Fruit fly (Drosophila melanogaster) whole organism, embryonic: ENCODE results near the gene timeout.

Experiments
- Abd-B ChIP-seq: fragments of 200-800 bp; sonication (Bioruptor generic); optimal IDR thresholded peaks from 2 replicates; lab custom pipeline; 2018; ENCODE audit warnings: missing biosample characterization, mild to moderate bottlenecking, missing genetic modification characterization, moderate library complexity
- Asciz ChIP-seq: fragments of 200-800 bp; sonication (Bioruptor generic); optimal IDR thresholded peaks from 2 replicates; lab custom pipeline; 2017; ENCODE audit warnings: missing biosample characterization, mild to moderate bottlenecking, missing genetic modification characterization, missing genetic modification reagents
- Blimp-1 ChIP-seq: fragments of 200-800 bp; sonication (Bioruptor generic); optimal IDR thresholded peaks from 3 replicates; lab custom pipeline; 2018; ENCODE audit warnings: missing biosample characterization, missing genetic modification characterization, mild to moderate bottlenecking, moderate library complexity, missing genetic modification reagents
- CG11398 ChIP-seq: fragments of 200-800 bp; sonication (Bioruptor generic); optimal IDR thresholded peaks from 2 replicates; lab custom pipeline; 2016; ENCODE audit warnings: missing biosample characterization, missing genetic modification characterization
- CG11456 ChIP-seq: fragments of 200-800 bp; sonication (Bioruptor generic); IDR thresholded peaks from 3 replicates; pipeline ENCODE4 v1.3.6; 2022; ENCODE audit warnings: missing biosample characterization, missing genetic modification characterization
- CG1233 ChIP-seq: fragments of 200-800 bp; sonication (Bioruptor generic); optimal IDR thresholded peaks from 4 replicates; lab custom pipeline; 2018; ENCODE audit warnings: missing biosample characterization, mild to moderate bottlenecking, missing genetic modification characterization
- CG13775 ChIP-seq: fragments of 200-800 bp; sonication (Bioruptor generic); optimal IDR thresholded peaks from 3 replicates; lab custom pipeline; 2017; ENCODE audit warnings: missing biosample characterization, mild to moderate bottlenecking, missing genetic modification characterization
- CG14014 ChIP-seq: fragments of 200-800 bp; sonication (Bioruptor generic); IDR thresholded peaks from 2 replicates; pipeline ENCODE4 v1.3.6; 2022; ENCODE audit warnings: missing biosample characterization, missing genetic modification characterization
- CG14965 ChIP-seq: fragments of 200-800 bp; sonication (Bioruptor generic); optimal IDR thresholded peaks from 2 replicates; lab custom pipeline; 2016; ENCODE audit warnings: missing biosample characterization, missing genetic modification characterization, borderline replicate concordance
- CG15269 ChIP-seq: fragments of 200-800 bp; sonication (Bioruptor generic); optimal IDR thresholded peaks from 2 replicates; lab custom pipeline; 2018; ENCODE audit warnings: missing biosample characterization, mild to moderate bottlenecking, missing genetic modification characterization, moderate library complexity
- CG15696 ChIP-seq: fragments of 200-800 bp; sonication (Bioruptor generic); optimal IDR thresholded peaks from 2 replicates; lab custom pipeline; 2019; ENCODE audit warnings: missing biosample characterization, mild to moderate bottlenecking, missing genetic modification characterization, moderate library complexity
- CG17359 ChIP-seq: fragments of 200-800 bp; sonication (Bioruptor generic); optimal IDR thresholded peaks from 3 replicates; lab custom pipeline; 2018; ENCODE audit warnings: missing biosample characterization, mild to moderate bottlenecking, missing genetic modification characterization, moderate library complexity
- CG18764 ChIP-seq: fragments of 200-800 bp; sonication (Bioruptor generic); optimal IDR thresholded peaks from 3 replicates; lab custom pipeline; 2016; ENCODE audit warnings: missing biosample characterization, missing genetic modification characterization
- CG2889 ChIP-seq: fragments of 200-800 bp; sonication (Bioruptor generic); IDR thresholded peaks from 3 replicates; pipeline ENCODE4 v1.3.6; 2022; ENCODE audit warnings: missing biosample characterization, missing genetic modification characterization
- CG31224 ChIP-seq: fragments of 200-800 bp; sonication (Bioruptor generic); IDR thresholded peaks from 2 replicates; pipeline ENCODE4 v1.3.6; 2022; ENCODE audit warnings: missing biosample characterization, missing genetic modification characterization
- CG3281 ChIP-seq: fragments of 200-800 bp; sonication (Bioruptor generic); optimal IDR thresholded peaks from 3 replicates; lab custom pipeline; 2017; ENCODE audit warnings: missing biosample characterization, mild to moderate bottlenecking, missing genetic modification characterization
- CG3838 ChIP-seq: fragments of 200-800 bp; sonication (Bioruptor generic); optimal IDR thresholded peaks from 3 replicates; lab custom pipeline; 2016; ENCODE audit warnings: missing biosample characterization, missing genetic modification characterization
- CG4730 ChIP-seq: fragments of 200-800 bp; sonication (Bioruptor generic); IDR thresholded peaks from 2 replicates; pipeline ENCODE4 v1.3.6; 2022; ENCODE audit warnings: missing biosample characterization, missing genetic modification characterization
- CG7372 ChIP-seq: fragments of 200-800 bp; sonication (Bioruptor generic); IDR thresholded peaks from 2 replicates; pipeline ENCODE4 v1.3.6; 2022; ENCODE audit warnings: missing biosample characterization, missing genetic modification characterization
- CG9609 ChIP-seq: fragments of 200-800 bp; sonication (Bioruptor generic); optimal IDR thresholded peaks from 3 replicates; lab custom pipeline; 2016; ENCODE audit warnings: missing biosample characterization, missing genetic modification characterization
- Camta ChIP-seq: fragments of 200-800 bp; sonication (Bioruptor generic); optimal IDR thresholded peaks from 2 replicates; lab custom pipeline; 2016; ENCODE audit warnings: missing biosample characterization, missing genetic modification characterization
- CkIIα-i1 ChIP-seq: fragments of 200-800 bp; sonication (Bioruptor generic); IDR thresholded peaks from 2 replicates; pipeline ENCODE4 v1.3.6; 2022; ENCODE audit warnings: missing biosample characterization, missing genetic modification characterization
- CoRest ChIP-seq: fragments of 200-800 bp; sonication (Bioruptor generic); optimal IDR thresholded peaks from 3 replicates; lab custom pipeline; 2018; ENCODE audit warnings: missing biosample characterization, mild to moderate bottlenecking, missing genetic modification characterization, moderate library complexity
- E2f2 ChIP-seq: fragments of 200-800 bp; sonication (Bioruptor generic); IDR thresholded peaks from 2 replicates; pipeline ENCODE4 v1.3.6; 2022; ENCODE audit warnings: missing biosample characterization, missing genetic modification characterization
- GATAe ChIP-seq: fragments of 200-800 bp; sonication (Bioruptor generic); conservative IDR thresholded peaks from 2 replicates; pipeline ENCODE4 v1.3.6; 2022; ENCODE audit warnings: missing biosample characterization, missing genetic modification characterization
- Hey ChIP-seq: fragments of 200-800 bp; sonication (Bioruptor generic); optimal IDR thresholded peaks from 3 replicates; lab custom pipeline; 2018; ENCODE audit warnings: missing biosample characterization, mild to moderate bottlenecking, missing genetic modification characterization
- HmgZ ChIP-seq: fragments of 200-800 bp; sonication (Bioruptor generic); optimal IDR thresholded peaks from 2 replicates; lab custom pipeline; 2018; ENCODE audit warnings: missing biosample characterization, mild to moderate bottlenecking, missing genetic modification characterization
- Hmx ChIP-seq: fragments of 200-800 bp; sonication (Bioruptor generic); optimal IDR thresholded peaks from 2 replicates; lab custom pipeline; 2016; ENCODE audit warnings: missing biosample characterization, missing genetic modification characterization
- Hr39 ChIP-seq: fragments of >200 bp; optimal IDR thresholded peaks from 2 replicates; lab custom pipeline; 2017
- MTF-1 ChIP-seq: fragments of 200-800 bp; sonication (Bioruptor generic); optimal IDR thresholded peaks from 2 replicates; lab custom pipeline; 2018; ENCODE audit warnings: missing biosample characterization, mild to moderate bottlenecking, missing genetic modification characterization, borderline replicate concordance
- Nf-YA ChIP-seq: fragments of 200-800 bp; sonication (Bioruptor generic); IDR thresholded peaks from 2 replicates; pipeline ENCODE4 v1.3.6; 2022; ENCODE audit warnings: missing biosample characterization, missing genetic modification characterization
- NfI ChIP-seq: fragments of 200-800 bp; sonication (Bioruptor generic); optimal IDR thresholded peaks from 3 replicates; lab custom pipeline; 2018; ENCODE audit warnings: missing biosample characterization, mild to moderate bottlenecking, missing genetic modification characterization, moderate library complexity
- Scr ChIP-seq: fragments of 200-800 bp; sonication (Bioruptor generic); IDR thresholded peaks from 2 replicates; pipeline ENCODE4 v1.3.6; 2022; ENCODE audit warnings: missing biosample characterization, missing genetic modification characterization; ENCODE audit not compliant: partially characterized antibody
- Xrp1 ChIP-seq: fragments of 200-800 bp; sonication (Bioruptor generic); IDR thresholded peaks from 2 replicates; pipeline ENCODE4 v1.3.6; 2022; ENCODE audit warnings: missing biosample characterization, missing genetic modification characterization
- YL-1 ChIP-seq: fragments of 200-800 bp; sonication (Bioruptor generic); optimal IDR thresholded peaks from 3 replicates; lab custom pipeline; 2017; ENCODE audit warnings: missing biosample characterization, mild to moderate bottlenecking, missing genetic modification characterization
- al ChIP-seq: fragments of 200-800 bp; sonication (Bioruptor generic); IDR thresholded peaks from 2 replicates; pipeline ENCODE4 v1.3.6; 2022; ENCODE audit warnings: missing biosample characterization, missing genetic modification characterization
- ara ChIP-seq: fragments of 200-800 bp; sonication (Bioruptor generic); IDR thresholded peaks from 2 replicates; pipeline ENCODE4 v1.3.6; 2022; ENCODE audit warnings: missing biosample characterization, missing genetic modification characterization
- bab2 ChIP-seq: fragments of 200-800 bp; sonication (Bioruptor generic); optimal IDR thresholded peaks from 2 replicates; lab custom pipeline; 2016; ENCODE audit warnings: missing biosample characterization, missing genetic modification characterization
- bowl ChIP-seq: fragments of 200-800 bp; sonication (Bioruptor generic); IDR thresholded peaks from 2 replicates; pipeline ENCODE4 v1.3.6; 2022; ENCODE audit warnings: missing biosample characterization, missing genetic modification characterization
- dati ChIP-seq: fragments of 200-800 bp; sonication (Bioruptor generic); IDR thresholded peaks from 2 replicates; pipeline ENCODE4 v1.3.6; 2022; ENCODE audit warnings: missing biosample characterization, missing genetic modification characterization
- esg ChIP-seq: fragments of 200-800 bp; sonication (Bioruptor generic); conservative IDR thresholded peaks from 2 replicates; pipeline ENCODE4 v1.3.6; 2022; ENCODE audit warnings: missing biosample characterization, missing genetic modification characterization
- jumu ChIP-seq: fragments of 200-800 bp; sonication (Bioruptor generic); optimal IDR thresholded peaks from 3 replicates; lab custom pipeline; 2016; ENCODE audit warnings: missing biosample characterization, missing genetic modification characterization
- oc ChIP-seq: fragments of 200-800 bp; sonication (Bioruptor generic); optimal IDR thresholded peaks from 2 replicates; lab custom pipeline; 2018; ENCODE audit warnings: missing biosample characterization, mild to moderate bottlenecking, missing genetic modification characterization, moderate library complexity
- org-1 ChIP-seq: fragments of 200-800 bp; sonication (Bioruptor generic); optimal IDR thresholded peaks from 2 replicates; lab custom pipeline; 2017; ENCODE audit warnings: missing biosample characterization, missing genetic modification characterization
- pum ChIP-seq: fragments of 200-800 bp; sonication (Bioruptor generic); optimal IDR thresholded peaks from 2 replicates; lab custom pipeline; 2016; ENCODE audit warnings: missing biosample characterization, missing genetic modification characterization
- pzg ChIP-seq: fragments of 200-800 bp; sonication (Bioruptor generic); optimal IDR thresholded peaks from 3 replicates; lab custom pipeline; 2018; ENCODE audit warnings: missing biosample characterization, mild to moderate bottlenecking, missing genetic modification characterization, moderate library complexity
- shn ChIP-seq: fragments of 200-800 bp; sonication (Bioruptor generic); optimal IDR thresholded peaks from 3 replicates; lab custom pipeline; 2016; ENCODE audit warnings: missing biosample characterization, missing genetic modification characterization
- so ChIP-seq: fragments of 200-800 bp; sonication (Bioruptor generic); IDR thresholded peaks from 3 replicates; pipeline ENCODE4 v1.3.6; 2022; ENCODE audit warnings: missing biosample characterization, missing genetic modification characterization
- tna ChIP-seq: fragments of 200-800 bp; sonication (Bioruptor generic); IDR thresholded peaks from 2 replicates; pipeline ENCODE4 v1.3.6; 2022; ENCODE audit warnings: missing biosample characterization, missing genetic modification characterization; ENCODE audit not compliant: partially characterized antibody
- trh ChIP-seq: fragments of 200-800 bp; sonication (Bioruptor generic); optimal IDR thresholded peaks from 2 replicates; lab custom pipeline; 2016; ENCODE audit warnings: missing biosample characterization, missing genetic modification characterization
- wdn ChIP-seq: fragments of 200-800 bp; sonication (Bioruptor generic); IDR thresholded peaks from 2 replicates; pipeline ENCODE4 v1.3.6; 2022; ENCODE audit warnings: missing biosample characterization, missing genetic modification characterization
- zen ChIP-seq: fragments of 200-800 bp; sonication (Bioruptor generic); optimal IDR thresholded peaks from 3 replicates; lab custom pipeline; 2018; ENCODE audit warnings: missing biosample characterization, mild to moderate bottlenecking, missing genetic modification characterization, moderate library complexity

Gene timeout

DNA sequence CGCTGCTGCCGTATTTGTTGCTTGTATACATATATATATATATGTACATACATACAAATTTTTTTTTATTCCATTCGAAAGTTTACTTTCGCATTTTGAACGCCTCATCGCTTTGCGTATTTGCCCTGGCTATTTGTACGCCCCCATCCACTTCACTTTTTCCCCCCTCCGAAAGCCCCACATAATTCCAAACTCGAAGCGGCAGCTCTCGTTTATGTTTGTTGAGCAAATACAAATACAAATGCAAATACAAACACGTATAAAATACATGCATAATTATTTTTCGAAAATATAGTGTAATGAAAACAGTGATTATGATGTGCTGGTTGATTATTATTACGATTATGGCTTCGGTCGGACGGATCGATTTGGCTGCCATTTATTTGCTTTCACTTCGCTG is 20.4 kb upstream of the timeout start (continued):
- TF ChIP-seq Camta (GFP tag; lab: Kevin White, UChicago) (peak; percentile 84), tna (GFP tag; lab: Robert Waterston, UW) (no peak), Abd-B (peak; percentile 49), Hmx (GFP tag; lab: Kevin White, UChicago) (no peak), wdn (GFP tag; lab: Robert Waterston, UW) (no peak), CG3281 (GFP tag; lab: Kevin White, UChicago) (peak; percentile 92), E2f2 (GFP tag; lab: Robert Waterston, UW) (peak; percentile 42; the same call in 1 of the 2 replicates), Hey (tag; lab: Kevin White, UChicago) (peak; percentile 58), so (0 out of 3 replicates have a peak, but pooled peaks have one; percentile 67), CG18764 (peak; percentile 84), Nf-YA (GFP tag; lab: Robert Waterston, UW) (peak; percentile 72), esg (GFP tag; lab: Robert Waterston, UW) (no peak), CG9609 (GFP tag; lab: Kevin White, UChicago) (peak; percentile 46), ara (GFP tag; lab: Robert Waterston, UW) (peak; percentile 86), CG17359 (tag; lab: Kevin White, UChicago) (peak; percentile 98), CG4730 (no peak), bab2 (GFP tag; lab: Kevin White, UChicago) (peak; percentile 94), CG11398 (GFP tag; lab: Kevin White, UChicago) (peak; percentile 76), Xrp1 (GFP tag; lab: Robert Waterston, UW) (peak; percentile 83), CkIIα-i1 (GFP tag; lab: Robert Waterston, UW) (no peak), jumu (GFP tag; lab: Kevin White, UChicago) (peak; percentile 21), CG1233 (peak; percentile 97), CG2889 (GFP tag; lab: Robert Waterston, UW) (no peak), pzg (GFP tag; lab: Kevin White, UChicago) (no peak), Blimp-1 (GFP tag; lab: Kevin White, UChicago) (peak; percentile 95), oc (tag; lab: Kevin White, UChicago) (peak; percentile 96), CG14014 (GFP tag; lab: Robert Waterston, UW) (peak; percentile 6; the same call in 1 of the 2 replicates), CG7372 (GFP tag; lab: Robert Waterston, UW) (no peak), trh (GFP tag; lab: Kevin White, UChicago) (peak; percentile 90), CG14965 (GFP tag; lab: Kevin White, UChicago) (peak; percentile 71), CG13775 (GFP tag; lab: Kevin White, UChicago) (peak; percentile 37), dati (GFP tag; lab: Robert Waterston, UW) (no peak), HmgZ (peak; percentile 75), MTF-1 (GFP tag; lab: Kevin White, UChicago) (peak; percentile 92), CG15269 (no peak), Scr (GFP tag; lab: Robert Waterston, UW) (no peak), Hr39 (lab: Kevin White, UChicago) (no peak), NfI (GFP tag; lab: Kevin White, UChicago) (peak; percentile 60), CG31224 (GFP tag; lab: Robert Waterston, UW) (0 out of 2 replicates have a peak, but pooled peaks have one; percentile 16), org-1 (GFP tag; lab: Kevin White, UChicago) (peak; percentile 90), pum (GFP tag; lab: Kevin White, UChicago) (peak; percentile 71), bowl (GFP tag; lab: Robert Waterston, UW) (no peak), CoRest (tag; lab: Kevin White, UChicago) (peak; percentile 86), CG11456 (GFP tag; lab: Robert Waterston, UW) (no peak; the same call in 2 of the 3 replicates), CG15696 (tag; lab: Kevin White, UChicago) (peak; percentile 97), YL-1 (GFP tag; lab: Kevin White, UChicago) (peak; percentile 45), zen (peak; percentile 72), al (GFP tag; lab: Robert Waterston, UW) (no peak), shn (GFP tag; lab: Kevin White, UChicago) (peak; percentile 14), CG3838 (GFP tag; lab: Kevin White, UChicago) (peak; percentile 72), GATAe (GFP tag; lab: Robert Waterston, UW) (no peak), Asciz (GFP tag; lab: Kevin White, UChicago) (peak; percentile 99)
